Worm (Caenorhabditis elegans): ENCODE measurements around the gene nhr-67.
"Not testable (repeated sequence)": the region's sequence is repeated elsewhere in the genome, so short reads cannot be mapped to it uniquely, and the experiment has no call there.

- not testable (repeated sequence) for TF ChIP-seq F44E2.7 (GFP tag; IDR thresholded peaks at IDR 0.05); nhr-28 (tag; optimal IDR thresholded peaks at IDR 0.05); lin-39 (tag; optimal IDR thresholded peaks at IDR 0.05); ZK337.2 (GFP tag; IDR thresholded peaks at IDR 0.05)
Observed at ce11 chrIV:11198983-11199382, 29.4 kb downstream of the nhr-67 start, which contains the start of gene R07H5.16.
